Worm (Caenorhabditis elegans): ENCODE data around the gene madf-1.

ce11 chrIV:868723-869122, 37.0 kb upstream of the madf-1 start:
- TF ChIP-seq ztf-11 (tag; optimal IDR thresholded peaks at IDR 0.05) (no peak), gei-8 (GFP tag; optimal IDR thresholded peaks at IDR 0.05) (no peak), fkh-10 (GFP tag; optimal IDR thresholded peaks at IDR 0.05) (no peak), daf-19 (GFP tag; conservative IDR thresholded peaks at IDR 0.05) (no peak), egl-43 (GFP tag; IDR thresholded peaks at IDR 0.05) (no peak), skn-1 (tag; optimal IDR thresholded peaks at IDR 0.05) (no peak), mep-1 (tag; optimal IDR thresholded peaks at IDR 0.05) (no peak), Y5F2A.4 (GFP tag; optimal IDR thresholded peaks at IDR 0.05) (no peak), ama-1 (optimal IDR thresholded peaks at IDR 0.05) (no peak), lim-7 (GFP tag; IDR thresholded peaks at IDR 0.05) (no peak), nhr-28 (tag; optimal IDR thresholded peaks at IDR 0.05) (no peak)

Data from whole organism, L4 larva.